Fruit fly (Drosophila melanogaster) whole organism, embryonic: ENCODE measurements around the gene slmo.

Experiments
- Adf1 ChIP-seq: fragments of 200-800 bp; sonication (Bioruptor generic); IDR thresholded peaks from 2 replicates; pipeline ENCODE4 v1.3.6; 2022; ENCODE audit warnings: missing biosample characterization, missing genetic modification characterization
- Atf-2 ChIP-seq: fragments of 200-800 bp; sonication (Bioruptor generic); optimal IDR thresholded peaks from 2 replicates; lab custom pipeline; 2016; ENCODE audit warnings: missing biosample characterization, missing genetic modification characterization
- BEAF-32 ChIP-seq: fragments of 200-800 bp; sonication (Bioruptor generic); optimal IDR thresholded peaks from 3 replicates; lab custom pipeline; 2017; ENCODE audit warnings: missing biosample characterization, missing genetic modification characterization, mild to moderate bottlenecking, moderate library complexity, missing genetic modification reagents
- Bgb ChIP-seq: fragments of 200-800 bp; sonication (Bioruptor generic); IDR thresholded peaks from 2 replicates; pipeline ENCODE4 v1.3.6; 2022; ENCODE audit warnings: missing biosample characterization, missing genetic modification characterization; ENCODE audit not compliant: partially characterized antibody
- Blimp-1 ChIP-seq: fragments of 200-800 bp; sonication (Bioruptor generic); optimal IDR thresholded peaks from 3 replicates; lab custom pipeline; 2018; ENCODE audit warnings: missing biosample characterization, missing genetic modification characterization, mild to moderate bottlenecking, moderate library complexity, missing genetic modification reagents
- CG12942 ChIP-seq: fragments of 200-800 bp; sonication (Bioruptor generic); optimal IDR thresholded peaks from 3 replicates; lab custom pipeline; 2016; ENCODE audit warnings: missing biosample characterization, missing genetic modification characterization
- CG15514 ChIP-seq: fragments of 200-800 bp; sonication (Bioruptor generic); optimal IDR thresholded peaks from 3 replicates; lab custom pipeline; 2017; ENCODE audit warnings: missing biosample characterization, missing genetic modification characterization, mild to moderate bottlenecking, moderate library complexity, missing genetic modification reagents
- CG1603 ChIP-seq: fragments of 200-800 bp; sonication (Bioruptor generic); optimal IDR thresholded peaks from 2 replicates; lab custom pipeline; 2019; ENCODE audit warnings: missing biosample characterization, mild to moderate bottlenecking, missing genetic modification characterization, moderate library complexity
- CG16863 ChIP-seq: fragments of 200-800 bp; sonication (Bioruptor generic); optimal IDR thresholded peaks from 3 replicates; lab custom pipeline; 2016; ENCODE audit warnings: missing biosample characterization, missing genetic modification characterization
- CG17359 ChIP-seq: fragments of 200-800 bp; sonication (Bioruptor generic); optimal IDR thresholded peaks from 3 replicates; lab custom pipeline; 2018; ENCODE audit warnings: missing biosample characterization, mild to moderate bottlenecking, missing genetic modification characterization, moderate library complexity
- CG17361 ChIP-seq: fragments of 200-800 bp; sonication (Bioruptor generic); IDR thresholded peaks from 3 replicates; pipeline ENCODE4 v1.3.6; 2022; ENCODE audit warnings: missing biosample characterization, missing genetic modification characterization
- CG17829 ChIP-seq: fragments of 200-800 bp; optimal IDR thresholded peaks from 2 replicates; lab custom pipeline; 2019; ENCODE audit warnings: missing biosample characterization, mild to moderate bottlenecking, missing genetic modification characterization, moderate library complexity
- CG17912 ChIP-seq: fragments of 200-800 bp; sonication (Bioruptor generic); optimal IDR thresholded peaks from 2 replicates; lab custom pipeline; 2018; ENCODE audit warnings: missing biosample characterization, mild to moderate bottlenecking, missing genetic modification characterization
- CG2129 ChIP-seq: fragments of 200-800 bp; sonication (Bioruptor generic); IDR thresholded peaks from 2 replicates; pipeline ENCODE4 v1.3.6; 2022; ENCODE audit warnings: missing biosample characterization, missing genetic modification characterization; ENCODE audit not compliant: partially characterized antibody
- CG32767 ChIP-seq: fragments of 200-800 bp; sonication (Bioruptor generic); IDR thresholded peaks from 2 replicates; pipeline ENCODE4 v1.3.6; 2022; ENCODE audit warnings: missing biosample characterization, missing genetic modification characterization
- CG34224 ChIP-seq: fragments of 200-800 bp; sonication (Bioruptor generic); IDR thresholded peaks from 3 replicates; pipeline ENCODE4 v1.3.6; 2022; ENCODE audit warnings: missing biosample characterization, missing genetic modification characterization; ENCODE audit not compliant: partially characterized antibody
- CG6683 ChIP-seq: fragments of 200-800 bp; sonication (Bioruptor generic); optimal IDR thresholded peaks from 2 replicates; lab custom pipeline; 2017; ENCODE audit warnings: missing biosample characterization, mild to moderate bottlenecking, missing genetic modification characterization, missing genetic modification reagents
- CG6813 ChIP-seq: fragments of 200-800 bp; sonication (Bioruptor generic); optimal IDR thresholded peaks from 2 replicates; lab custom pipeline; 2017; ENCODE audit warnings: missing biosample characterization, missing genetic modification characterization, mild to moderate bottlenecking, moderate library complexity, missing genetic modification reagents
- CG8281 ChIP-seq: fragments of 200-800 bp; sonication (Bioruptor generic); optimal IDR thresholded peaks from 2 replicates; lab custom pipeline; 2018; ENCODE audit warnings: missing biosample characterization, mild to moderate bottlenecking, missing genetic modification characterization, moderate library complexity
- CG9932 ChIP-seq: fragments of 200-800 bp; sonication (Bioruptor generic); IDR thresholded peaks from 2 replicates; pipeline ENCODE4 v1.3.6; 2022; ENCODE audit warnings: missing biosample characterization, missing genetic modification characterization
- Dad ChIP-seq: fragments of 200-800 bp; sonication (Bioruptor generic); optimal IDR thresholded peaks from 3 replicates; lab custom pipeline; 2016; ENCODE audit warnings: missing biosample characterization, missing genetic modification characterization
- H2.0 ChIP-seq: fragments of 200-800 bp; sonication (Bioruptor generic); IDR thresholded peaks from 2 replicates; pipeline ENCODE4 v1.3.6; 2022; ENCODE audit warnings: missing biosample characterization, missing genetic modification characterization
- HLH3B ChIP-seq: fragments of 200-800 bp; sonication (Bioruptor generic); IDR thresholded peaks from 2 replicates; pipeline ENCODE4 v1.3.6; 2022; ENCODE audit warnings: missing biosample characterization, missing genetic modification characterization
- Hr51 ChIP-seq, 2 experiments: fragments of 200-800 bp; sonication (Bioruptor generic); optimal IDR thresholded peaks; 2 replicates in 1 of 2; 3 replicates in 1 of 2; lab custom pipeline; 2016 to 2018; ENCODE audit warnings: missing biosample characterization in 2 of 2, missing genetic modification characterization in 2 of 2, mild to moderate bottlenecking in 1 of 2, moderate library complexity in 1 of 2
- Med ChIP-seq: fragments of 200-800 bp; sonication (Bioruptor generic); peaks from one replicate; lab custom pipeline; 2016; ENCODE audit warnings: missing biosample characterization, missing genetic modification characterization, mild to moderate bottlenecking, inconsistent platforms, moderate library complexity
- Oli ChIP-seq: fragments of 200-800 bp; sonication (Bioruptor generic); optimal IDR thresholded peaks from 2 replicates; lab custom pipeline; 2018; ENCODE audit warnings: missing biosample characterization, mild to moderate bottlenecking, missing genetic modification characterization, moderate library complexity
- Pdp1 ChIP-seq, 2 experiments: fragments of 200-800 bp; sonication (Bioruptor generic); optimal IDR thresholded peaks; 3 replicates each; lab custom pipeline; 2016; ENCODE audit warnings: missing biosample characterization in 2 of 2, missing genetic modification characterization in 2 of 2, mild to moderate bottlenecking in 1 of 2, moderate library complexity in 1 of 2
- Sox100B ChIP-seq: fragments of 200-800 bp; sonication (Bioruptor generic); optimal IDR thresholded peaks from 3 replicates; lab custom pipeline; 2018; ENCODE audit warnings: missing biosample characterization, mild to moderate bottlenecking, missing genetic modification characterization
- abd-A ChIP-seq: fragments of 200-800 bp; sonication (Bioruptor generic); optimal IDR thresholded peaks from 3 replicates; lab custom pipeline; 2019; ENCODE audit warnings: missing biosample characterization, mild to moderate bottlenecking, missing genetic modification characterization, moderate library complexity
- al ChIP-seq: fragments of 200-800 bp; sonication (Bioruptor generic); IDR thresholded peaks from 2 replicates; pipeline ENCODE4 v1.3.6; 2022; ENCODE audit warnings: missing biosample characterization, missing genetic modification characterization
- bbx ChIP-seq: fragments of 200-800 bp; sonication (Bioruptor generic); IDR thresholded peaks from 2 replicates; pipeline ENCODE4 v1.3.6; 2022; ENCODE audit warnings: missing biosample characterization, missing genetic modification characterization; ENCODE audit not compliant: partially characterized antibody
- btn ChIP-seq: fragments of 200-800 bp; sonication (Bioruptor generic); optimal IDR thresholded peaks from 2 replicates; lab custom pipeline; 2016; ENCODE audit warnings: missing biosample characterization, missing genetic modification characterization
- cg ChIP-seq: fragments of 200-800 bp; sonication (Bioruptor generic); optimal IDR thresholded peaks from 3 replicates; lab custom pipeline; 2019; ENCODE audit warnings: missing biosample characterization, mild to moderate bottlenecking, missing genetic modification characterization, moderate library complexity
- dimm ChIP-seq: fragments of 200-800 bp; sonication (Bioruptor generic); IDR thresholded peaks from 2 replicates; pipeline ENCODE4 v1.3.6; 2022; ENCODE audit warnings: missing biosample characterization, missing genetic modification characterization
- ftz-f1 ChIP-seq: fragments of 200-800 bp; sonication (Bioruptor generic); optimal IDR thresholded peaks from 2 replicates; lab custom pipeline; 2016; ENCODE audit warnings: missing biosample characterization, missing genetic modification characterization
- gcm2 ChIP-seq: fragments of 200-800 bp; sonication (Bioruptor generic); optimal IDR thresholded peaks from 2 replicates; lab custom pipeline; 2016; ENCODE audit warnings: missing biosample characterization, missing genetic modification characterization
- grau ChIP-seq: fragments of 200-800 bp; optimal IDR thresholded peaks from 3 replicates; lab custom pipeline; 2019; ENCODE audit warnings: missing biosample characterization, mild to moderate bottlenecking, missing genetic modification characterization, moderate library complexity
- her ChIP-seq: fragments of 200-800 bp; sonication (Bioruptor generic); optimal IDR thresholded peaks from 2 replicates; lab custom pipeline; 2016; ENCODE audit warnings: missing biosample characterization, missing genetic modification characterization
- inv ChIP-seq: fragments of 200-800 bp; sonication (Bioruptor generic); IDR thresholded peaks from 2 replicates; pipeline ENCODE4 v1.3.6; 2022; ENCODE audit warnings: missing biosample characterization, missing genetic modification characterization; ENCODE audit not compliant: partially characterized antibody
- lola ChIP-seq, 3 experiments: fragments of >200 bp in 2 of 3; fragments of 200-800 bp in 1 of 3; sonication (Bioruptor generic) in 1 of 3; optimal IDR thresholded peaks; 2 replicates each; lab custom pipeline; 2017 to 2019; ENCODE audit warnings: missing biosample characterization in 3 of 3, missing genetic modification characterization in 3 of 3, mild to moderate bottlenecking in 1 of 3, moderate library complexity in 1 of 3
- otp ChIP-seq: fragments of 200-800 bp; sonication (Bioruptor generic); IDR thresholded peaks from 3 replicates; pipeline ENCODE4, ENCODE4 v1.3.6; 2022; ENCODE audit warnings: missing biosample characterization, missing genetic modification characterization
- row ChIP-seq: fragments of 200-800 bp; sonication (Bioruptor generic); IDR thresholded peaks from 3 replicates; pipeline ENCODE4 v1.3.6; 2022; ENCODE audit warnings: missing biosample characterization, missing genetic modification characterization
- sisA ChIP-seq: fragments of 200-800 bp; sonication (Bioruptor generic); IDR thresholded peaks from 2 replicates; pipeline ENCODE4 v1.3.6; 2022; ENCODE audit warnings: missing biosample characterization, missing genetic modification characterization
- toy ChIP-seq: fragments of 200-800 bp; sonication (Bioruptor generic); IDR thresholded peaks from 2 replicates; pipeline ENCODE4 v1.3.6; 2022; ENCODE audit warnings: missing biosample characterization, missing genetic modification characterization
- zf30C ChIP-seq: fragments of 200-800 bp; sonication (Bioruptor generic); optimal IDR thresholded peaks from 3 replicates; lab custom pipeline; 2018; ENCODE audit warnings: missing biosample characterization, mild to moderate bottlenecking, missing genetic modification characterization

The slmo gene

DNA sequence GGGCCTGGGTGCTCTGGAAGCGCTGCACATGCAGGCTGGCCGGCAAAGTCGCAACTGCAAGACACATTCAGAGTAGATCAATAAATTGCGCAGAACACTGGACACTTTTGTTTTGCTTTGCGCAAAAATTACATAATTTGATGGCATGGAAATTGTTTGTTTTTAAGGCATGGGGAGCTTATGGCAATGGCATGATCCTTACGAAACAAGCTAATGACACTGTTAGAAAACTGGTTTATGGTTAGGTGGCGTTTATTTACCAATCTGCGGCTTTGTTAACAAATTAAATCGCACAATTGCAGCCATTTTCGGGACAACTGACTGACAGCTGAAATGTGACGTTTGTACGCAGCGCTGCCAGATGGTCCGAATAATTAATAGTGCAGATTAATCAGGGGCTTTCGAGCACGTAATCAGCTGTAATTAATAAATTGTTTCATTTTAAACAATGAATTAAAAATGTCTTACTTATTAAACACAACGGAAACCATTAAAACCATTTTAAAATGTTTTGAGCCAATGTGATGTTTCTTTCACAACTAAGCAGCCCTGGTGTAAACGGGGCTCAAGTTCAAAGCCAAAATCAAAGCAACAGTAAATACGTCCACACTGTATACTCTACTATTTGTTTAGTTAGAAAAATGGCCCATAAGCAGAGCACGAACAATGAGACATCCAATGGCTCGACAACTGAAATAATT is 14.0 kb upstream of the slmo start, which contains the start of the genes ND-51 and CG13994 (continued):
- peak; percentile 45; the same call in 1 of the 2 replicates for TF ChIP-seq toy (GFP tag; lab: Robert Waterston, UW)
- peak; percentile 79 for TF ChIP-seq Dad (GFP tag; lab: Kevin White, UChicago)
- peak; percentile 47 for TF ChIP-seq CG6813 (GFP tag; lab: Kevin White, UChicago)
- TF ChIP-seq gcm2 (GFP tag; lab: Kevin White, UChicago): peak; percentile 2
- no peak; the same call in 2 of the 3 replicates for TF ChIP-seq CG34224 (GFP tag; lab: Robert Waterston, UW)
- peak; percentile 85 for TF ChIP-seq Atf-2 (GFP tag; lab: Kevin White, UChicago)
- peak; percentile 58 for TF ChIP-seq BEAF-32
- no peak for TF ChIP-seq Sox100B (GFP tag; lab: Kevin White, UChicago)
- peak in 1 of 3 experiments; percentile 79 for TF ChIP-seq lola (GFP tag; optimal IDR thresholded peaks at IDR 0.05; lab: Kevin White, UChicago)
- TF ChIP-seq CG17359: peak; percentile 82
- peak; percentile 79 for TF ChIP-seq CG16863
- peak; percentile 88 for TF ChIP-seq CG17829 (tag; lab: Kevin White, UChicago)
- TF ChIP-seq otp: peak; percentile 69; the same call in 2 of the 3 replicates
- peak; percentile 89 for TF ChIP-seq CG9932
- TF ChIP-seq abd-A: no peak
- TF ChIP-seq CG17912: peak; percentile 75
- TF ChIP-seq HLH3B (GFP tag; lab: Robert Waterston, UW): peak; percentile 82
- TF ChIP-seq bbx (GFP tag; lab: Robert Waterston, UW): 0 out of 2 replicates have a peak, but pooled peaks have one; percentile 9
- TF ChIP-seq her (GFP tag; lab: Kevin White, UChicago): peak; percentile 75
- peak; percentile 73 for TF ChIP-seq H2.0
- peak; percentile 58 for TF ChIP-seq btn (GFP tag; lab: Kevin White, UChicago)
- peak; percentile 44 for TF ChIP-seq CG6683 (GFP tag; lab: Kevin White, UChicago)
- TF ChIP-seq zf30C: no peak
- TF ChIP-seq dimm (GFP tag; lab: Robert Waterston, UW): peak; percentile 55; the same call in 1 of the 2 replicates
- peak; percentile 34 for TF ChIP-seq CG8281 (tag; lab: Kevin White, UChicago)
- TF ChIP-seq al: peak; percentile 66
- peak; percentile 76 for TF ChIP-seq CG12942 (GFP tag; lab: Kevin White, UChicago)
- TF ChIP-seq Oli: peak; percentile 69
- 0 out of 2 replicates have a peak, but pooled peaks have one; percentile 11 for TF ChIP-seq CG2129 (GFP tag; lab: Robert Waterston, UW)
- TF ChIP-seq CG17361 (GFP tag; lab: Robert Waterston, UW): peak; percentile 82; the same call in 2 of the 3 replicates

DNA sequence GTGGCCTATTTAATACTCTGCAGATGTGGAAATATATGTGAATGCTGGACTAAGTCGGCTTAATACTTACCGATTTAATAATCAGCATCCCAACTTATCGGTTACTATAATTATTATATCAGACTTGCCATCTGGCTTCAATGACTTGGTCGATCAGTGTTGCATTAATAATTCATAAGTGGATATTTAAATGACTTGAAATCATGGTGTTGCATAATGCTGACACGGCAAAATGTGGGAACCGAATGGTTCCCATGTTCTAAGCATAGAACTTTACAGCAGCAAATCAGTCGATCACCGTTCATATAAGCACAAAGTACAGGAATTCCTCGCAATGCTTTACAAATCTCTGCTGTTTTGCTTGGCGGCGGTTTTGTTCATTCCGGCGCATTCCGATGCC is 11.7 kb upstream of the slmo start, which contains the start of gene CG34180:
Gene CG34180, plus strand, starts transcription at position 301 of the 400 bp plus-strand sequence.
- no peak for TF ChIP-seq sisA (GFP tag; lab: Robert Waterston, UW)
- TF ChIP-seq Pdp1 (GFP tag; optimal IDR thresholded peaks at IDR 0.05; lab: Kevin White, UChicago): peak in 1 of 2 experiments; percentile 17

DNA sequence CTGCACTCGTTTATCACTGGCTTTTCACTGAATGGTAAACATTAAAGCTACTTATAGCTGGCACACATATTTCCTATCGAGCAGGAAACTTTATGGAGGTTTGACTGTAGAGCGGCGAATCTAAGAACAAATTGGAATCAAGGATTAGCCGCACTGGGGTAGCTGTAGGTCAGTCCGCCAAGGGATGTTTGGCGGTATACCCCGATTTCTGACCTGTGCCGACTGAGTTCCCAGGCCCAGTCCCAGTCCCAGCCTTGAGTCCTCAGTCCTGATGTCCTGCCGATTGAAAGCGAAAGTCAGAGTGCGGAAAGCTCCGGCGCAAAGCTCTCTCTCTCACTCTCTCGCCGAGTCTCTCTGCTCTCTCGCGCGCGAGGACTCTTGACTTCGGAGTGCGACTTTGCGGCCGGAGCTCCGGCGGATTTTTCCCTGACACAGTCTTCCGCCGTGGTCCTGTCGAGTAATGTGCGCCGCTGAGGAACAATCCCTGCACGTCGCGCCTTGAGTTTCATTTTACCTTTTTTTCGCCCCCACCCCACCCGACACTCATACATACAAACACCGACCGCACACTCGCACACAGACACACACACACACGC is 5.5 kb upstream of the slmo start, which contains the start of gene CG13995:
Gene CG13995, plus strand, starts transcription at position 429 of the 596 bp plus-strand sequence.
- TF ChIP-seq Blimp-1 (GFP tag; lab: Kevin White, UChicago) (peak; percentile 28), CG15514 (GFP tag; lab: Kevin White, UChicago) (peak; percentile 18), ftz-f1 (no peak), Adf1 (GFP tag; lab: Robert Waterston, UW) (peak; percentile 14; the same call in 1 of the 2 replicates), Med (GFP tag; lab: Kevin White, UChicago) (peak; percentile 58), row (GFP tag; lab: Robert Waterston, UW) (peak; percentile 12; the same call in 1 of the 3 replicates), Bgb (GFP tag; lab: Robert Waterston, UW) (peak; percentile 27; the same call in 1 of the 2 replicates), CG1603 (tag; lab: Kevin White, UChicago) (no peak), grau (tag; lab: Kevin White, UChicago) (peak; percentile 60), CG32767 (GFP tag; lab: Robert Waterston, UW) (0 out of 2 replicates have a peak, but pooled peaks have one; percentile 26), cg (peak; percentile 57), Hr51 (GFP tag; optimal IDR thresholded peaks at IDR 0.05; lab: Kevin White, UChicago) (peak in 1 of 2 experiments; percentile 75), CG17912 (no peak), inv (GFP tag; lab: Robert Waterston, UW) (0 out of 2 replicates have a peak, but pooled peaks have one; percentile 10)
